Fruit fly (Drosophila melanogaster) whole organism, embryonic: ENCODE results near the gene CG42500.

Experiments used
- CG1602 ChIP-seq: fragments of 200-800 bp; sonication (Bioruptor generic); optimal IDR thresholded peaks from 3 replicates; lab custom pipeline; 2016; ENCODE audit warnings: missing biosample characterization, missing genetic modification characterization
- CG16779 ChIP-seq: fragments of 200-800 bp; sonication (Bioruptor generic); IDR thresholded peaks from 2 replicates; pipeline ENCODE4 v1.3.6; 2022; ENCODE audit warnings: missing biosample characterization, missing genetic modification characterization
- CG2120 ChIP-seq: fragments of 200-800 bp; sonication (Bioruptor generic); optimal IDR thresholded peaks from 3 replicates; lab custom pipeline; 2016; ENCODE audit warnings: missing biosample characterization, missing genetic modification characterization
- HLH54F ChIP-seq: fragments of 200-800 bp; sonication (Bioruptor generic); optimal IDR thresholded peaks from 3 replicates; lab custom pipeline; 2016; ENCODE audit warnings: missing biosample characterization, missing genetic modification characterization
- Max ChIP-seq: fragments of 200-800 bp; sonication (Bioruptor generic); optimal IDR thresholded peaks from 2 replicates; lab custom pipeline; 2016; ENCODE audit warnings: missing biosample characterization, mild to moderate bottlenecking, missing genetic modification characterization
- Mes4 ChIP-seq: fragments of 200-800 bp; sonication (Bioruptor generic); optimal IDR thresholded peaks from 2 replicates; lab custom pipeline; 2016; ENCODE audit warnings: missing biosample characterization, missing genetic modification characterization
- NFAT ChIP-seq: fragments of 200-800 bp; sonication (Bioruptor generic); IDR thresholded peaks from 2 replicates; pipeline ENCODE4 v1.3.6; 2022; ENCODE audit warnings: missing biosample characterization, missing genetic modification characterization
- TFAM ChIP-seq: fragments of 200-800 bp; sonication (Bioruptor generic); optimal IDR thresholded peaks from 2 replicates; lab custom pipeline; 2017; ENCODE audit warnings: missing biosample characterization, missing genetic modification characterization, inconsistent platforms
- danr ChIP-seq: fragments of 200-800 bp; sonication (Bioruptor generic); IDR thresholded peaks from 2 replicates; pipeline ENCODE4 v1.3.6; 2022; ENCODE audit warnings: missing biosample characterization, missing genetic modification characterization
- luna ChIP-seq: fragments of 200-800 bp; sonication (Bioruptor generic); optimal IDR thresholded peaks from 2 replicates; lab custom pipeline; 2016; ENCODE audit warnings: missing biosample characterization, missing genetic modification characterization
- sob ChIP-seq: fragments of 200-800 bp; sonication (Bioruptor generic); IDR thresholded peaks from 2 replicates; pipeline ENCODE4 v1.3.6; 2022; ENCODE audit warnings: missing biosample characterization, missing genetic modification characterization

DNA sequence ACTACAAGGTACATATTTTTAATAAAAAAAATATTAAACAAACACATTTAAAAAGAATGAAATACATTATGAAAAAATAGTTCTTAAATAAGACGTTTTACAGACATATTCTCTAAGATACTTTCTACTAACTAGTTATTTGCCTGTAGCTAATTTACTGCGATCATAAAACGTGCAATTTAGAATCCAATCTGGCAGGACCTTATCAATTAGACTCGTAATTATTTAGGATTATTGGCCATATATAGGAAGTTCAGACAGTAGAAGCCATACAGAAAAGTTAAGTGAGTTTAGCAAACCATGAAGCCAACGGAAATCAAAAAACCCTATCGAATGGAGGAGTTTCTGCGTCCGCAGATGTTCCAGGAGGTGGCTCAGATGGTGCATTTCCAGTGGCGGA is 43.3 kb downstream of the CG42500 start, which contains the start of gene Or88a:
- TF ChIP-seq luna (GFP tag; lab: Kevin White, UChicago) (no peak), danr (GFP tag; lab: Robert Waterston, UW) (no peak), HLH54F (GFP tag; lab: Kevin White, UChicago) (no peak), Mes4 (GFP tag; lab: Kevin White, UChicago) (no peak), NFAT (no peak), sob (GFP tag; lab: Robert Waterston, UW) (no peak), Max (GFP tag; lab: Kevin White, UChicago) (no peak), CG16779 (GFP tag; lab: Robert Waterston, UW) (no peak), CG2120 (GFP tag; lab: Kevin White, UChicago) (no peak), CG1602 (no peak), TFAM (GFP tag; lab: Kevin White, UChicago) (no peak)
